Worm (Caenorhabditis elegans): ENCODE results near the gene mec-9.

- TF ChIP-seq ztf-11 (tag; optimal IDR thresholded peaks at IDR 0.05) (no peak), sox-4 (tag; optimal IDR thresholded peaks at IDR 0.05) (no peak), snpc-4 (tag; optimal IDR thresholded peaks at IDR 0.05) (no peak), alr-1 (tag; optimal IDR thresholded peaks at IDR 0.05; ENCODE audit: borderline replicate concordance) (no peak), mab-9 (GFP tag; IDR thresholded peaks at IDR 0.05) (no peak), Y116A8C.19 (tag; optimal IDR thresholded peaks at IDR 0.05; ENCODE audit: borderline replicate concordance) (no peak), hlh-4 (tag; optimal IDR thresholded peaks at IDR 0.05) (no peak), nhr-12 (tag; optimal IDR thresholded peaks at IDR 0.05) (no peak)
Observed at ce11 chrV:9958231-9958630, 43.3 kb upstream of the mec-9 start, which contains the start of gene anmt-3.
